Worm (Caenorhabditis elegans) whole organism, L1 larva: Measurements from ENCODE around the gene JC8.7.

Experiments
- F16B12.6 ChIP-seq: fragments of 150-350 bp; optimal IDR thresholded peaks from 2 replicates; lab custom pipeline; 2014; ENCODE audit warnings: missing biosample characterization, missing genetic modification characterization
- blmp-1 ChIP-seq: fragments of 150-350 bp; optimal IDR thresholded peaks from 2 replicates; lab custom pipeline; 2014; ENCODE audit warnings: missing biosample characterization, missing genetic modification characterization
- ceh-8 ChIP-seq: fragments of 200-800 bp; sonication (Bioruptor generic); optimal IDR thresholded peaks from 2 replicates; lab custom pipeline; 2018; ENCODE audit warnings: mild to moderate bottlenecking, missing genetic modification characterization, moderate library complexity, missing compliant biosample characterization
- ceh-82 ChIP-seq, 3 experiments: fragments of 150-350 bp in 1 of 3; sonication (generic microtip) in 2 of 3; optimal IDR thresholded peaks; 2 replicates each; lab custom pipeline; 2014 to 2017; ENCODE audit warnings: missing biosample characterization in 3 of 3, missing genetic modification characterization in 3 of 3
- ceh-88 ChIP-seq: fragments of 200-800 bp; sonication (Bioruptor generic); IDR thresholded peaks from 2 replicates; pipeline ENCODE4 v1.3.6; 2022; ENCODE audit warnings: missing genetic modification characterization, missing compliant biosample characterization
- ceh-90 ChIP-seq: sonication (generic microtip); optimal IDR thresholded peaks from 2 replicates; lab custom pipeline; 2016; ENCODE audit warnings: missing genetic modification characterization, missing compliant biosample characterization
- dpl-1 ChIP-seq, 3 experiments: fragments of 150-350 bp in 2 of 3; sonication (generic microtip) in 1 of 3; optimal IDR thresholded peaks; 2 replicates each; lab custom pipeline; 2014 to 2017; ENCODE audit warnings: missing biosample characterization in 3 of 3, missing genetic modification characterization in 3 of 3, missing genetic modification reagents in 3 of 3
- dsc-1 ChIP-seq: sonication (generic microtip); optimal IDR thresholded peaks from 2 replicates; lab custom pipeline; 2016; ENCODE audit warnings: mild to moderate bottlenecking, missing genetic modification characterization, missing compliant biosample characterization
- efl-1 ChIP-seq, 4 experiments: fragments of 150-350 bp; optimal IDR thresholded peaks in 3 of 4; peaks in 1 of 4; 1 replicate in 1 of 4; 2 replicates in 3 of 4; lab custom pipeline; 2014; ENCODE audit warnings: missing biosample characterization in 2 of 4, missing genetic modification characterization in 2 of 4, missing genetic modification reagents in 2 of 4
- egl-27 ChIP-seq, 2 experiments: fragments of 150-350 bp in 1 of 2; sonication (generic microtip); optimal IDR thresholded peaks; 3 replicates each; lab custom pipeline; 2017 to 2018; ENCODE audit warnings: missing biosample characterization in 2 of 2, missing genetic modification characterization in 2 of 2, missing genetic modification reagents in 2 of 2
- elt-3 ChIP-seq, 6 experiments: fragments of 150-350 bp in 1 of 6; sonication (generic microtip); optimal IDR thresholded peaks; 2 replicates each; lab custom pipeline; 2017 to 2018; ENCODE audit warnings: missing biosample characterization in 6 of 6, missing genetic modification characterization in 6 of 6, inconsistent platforms in 1 of 6
- ets-5 ChIP-seq: fragments of 200-800 bp; sonication (Bioruptor generic); IDR thresholded peaks from 2 replicates; pipeline ENCODE4 v1.3.6; 2022; ENCODE audit warnings: missing genetic modification characterization, missing compliant biosample characterization
- fkh-8 ChIP-seq: sonication (generic microtip); optimal IDR thresholded peaks from 2 replicates; lab custom pipeline; 2016; ENCODE audit warnings: mild to moderate bottlenecking, missing genetic modification characterization, missing compliant biosample characterization
- grh-1 ChIP-seq: fragments of 200-800 bp; sonication (Bioruptor generic); IDR thresholded peaks from 2 replicates; pipeline ENCODE4 v1.3.6; 2022; ENCODE audit warnings: missing genetic modification reagents, missing genetic modification characterization, missing compliant biosample characterization
- irx-1 ChIP-seq: sonication (generic microtip); optimal IDR thresholded peaks from 2 replicates; lab custom pipeline; 2016; ENCODE audit warnings: missing genetic modification characterization, missing compliant biosample characterization
- isw-1 ChIP-seq: fragments of 200-800 bp; sonication (Bioruptor generic); IDR thresholded peaks from 2 replicates; pipeline ENCODE4 v1.3.6; 2022; ENCODE audit warnings: missing genetic modification characterization, missing compliant biosample characterization
- lin-35 ChIP-seq, 2 experiments: fragments of 150-350 bp; optimal IDR thresholded peaks; 2 replicates each; lab custom pipeline; 2014; ENCODE audit warnings: missing biosample characterization in 2 of 2, missing genetic modification characterization in 2 of 2, missing genetic modification reagents in 2 of 2
- lin-39 ChIP-seq: fragments of 150-350 bp; optimal IDR thresholded peaks from 2 replicates; lab custom pipeline; 2014; ENCODE audit warnings: missing biosample characterization, missing genetic modification reagents, missing genetic modification characterization
- lir-3 ChIP-seq: sonication (generic microtip); optimal IDR thresholded peaks from 2 replicates; lab custom pipeline; 2016; ENCODE audit warnings: mild to moderate bottlenecking, missing genetic modification characterization, moderate library complexity, missing compliant biosample characterization; ENCODE audit not compliant: poor library complexity
- lsy-2 ChIP-seq, 2 experiments: fragments of 150-350 bp; optimal IDR thresholded peaks; 2 replicates each; lab custom pipeline; 2014; ENCODE audit warnings: missing biosample characterization in 2 of 2, missing genetic modification characterization in 2 of 2
- mab-9 ChIP-seq: fragments of 200-800 bp; sonication (Bioruptor generic); IDR thresholded peaks from 2 replicates; pipeline ENCODE4 v1.3.6; 2022; ENCODE audit warnings: missing genetic modification reagents, missing genetic modification characterization, missing compliant biosample characterization
- mdl-1 ChIP-seq, 2 experiments: fragments of 150-350 bp; optimal IDR thresholded peaks; 2 replicates each; lab custom pipeline; 2014 to 2017; ENCODE audit warnings: missing biosample characterization in 2 of 2, missing genetic modification characterization in 2 of 2, inconsistent platforms in 1 of 2
- mep-1 ChIP-seq: fragments of 150-350 bp; optimal IDR thresholded peaks from 2 replicates; lab custom pipeline; 2014; ENCODE audit warnings: missing biosample characterization, missing genetic modification characterization
- nhr-11 ChIP-seq: fragments of 150-350 bp; optimal IDR thresholded peaks from 2 replicates; lab custom pipeline; 2014; ENCODE audit warnings: missing biosample characterization, missing genetic modification characterization
- nhr-12 ChIP-seq: sonication (generic microtip); optimal IDR thresholded peaks from 2 replicates; lab custom pipeline; 2017; ENCODE audit warnings: missing biosample characterization, missing genetic modification characterization
- nhr-47 ChIP-seq: sonication (generic microtip); optimal IDR thresholded peaks from 2 replicates; lab custom pipeline; 2016; ENCODE audit warnings: mild to moderate bottlenecking, missing genetic modification characterization, moderate library complexity, missing compliant biosample characterization
- nhr-71 ChIP-seq: sonication (generic microtip); optimal IDR thresholded peaks from 2 replicates; lab custom pipeline; 2016; ENCODE audit warnings: mild to moderate bottlenecking, missing genetic modification characterization, moderate library complexity, missing compliant biosample characterization
- nhr-84 ChIP-seq: sonication (generic microtip); optimal IDR thresholded peaks from 2 replicates; lab custom pipeline; 2017; ENCODE audit warnings: missing biosample characterization, missing genetic modification characterization
- nhr-85 ChIP-seq: sonication (generic microtip); peaks from one replicate; lab custom pipeline; 2016; ENCODE audit warnings: missing genetic modification characterization, inconsistent platforms, missing compliant biosample characterization
- nhr-90 ChIP-seq: sonication (generic microtip); optimal IDR thresholded peaks from 2 replicates; lab custom pipeline; 2016; ENCODE audit warnings: mild to moderate bottlenecking, missing genetic modification characterization, missing compliant biosample characterization; ENCODE audit not compliant: poor library complexity
- pag-3 ChIP-seq: sonication (generic microtip); optimal IDR thresholded peaks from 2 replicates; lab custom pipeline; 2017; ENCODE audit warnings: missing genetic modification characterization, mild to moderate bottlenecking, missing compliant biosample characterization, antibody characterized with exemption, borderline replicate concordance; ENCODE audit not compliant: insufficient read depth
- pax-3 ChIP-seq: fragments of 200-800 bp; sonication (Bioruptor generic); optimal IDR thresholded peaks from 2 replicates; lab custom pipeline; 2018; ENCODE audit warnings: mild to moderate bottlenecking, missing genetic modification characterization, moderate library complexity, missing compliant biosample characterization
- rnt-1 ChIP-seq: sonication (generic microtip); optimal IDR thresholded peaks from 2 replicates; lab custom pipeline; 2016; ENCODE audit warnings: mild to moderate bottlenecking, missing genetic modification characterization, moderate library complexity, missing compliant biosample characterization
- sptf-1 ChIP-seq: fragments of 150-350 bp; optimal IDR thresholded peaks from 2 replicates; lab custom pipeline; 2014; ENCODE audit warnings: missing biosample characterization, missing genetic modification characterization
- sup-37 ChIP-seq: fragments of 200-800 bp; sonication (Bioruptor generic); optimal IDR thresholded peaks from 2 replicates; lab custom pipeline; 2018; ENCODE audit warnings: mild to moderate bottlenecking, missing genetic modification characterization, missing compliant biosample characterization
- swsn-7 ChIP-seq: sonication (generic microtip); optimal IDR thresholded peaks from 2 replicates; lab custom pipeline; 2016; ENCODE audit warnings: missing genetic modification characterization, missing compliant biosample characterization
- unc-30 ChIP-seq: sonication (generic microtip); optimal IDR thresholded peaks from 2 replicates; lab custom pipeline; 2017; ENCODE audit warnings: missing biosample characterization, missing genetic modification characterization
- unc-62 ChIP-seq: fragments of 150-350 bp; optimal IDR thresholded peaks from 2 replicates; lab custom pipeline; 2014; ENCODE audit warnings: missing biosample characterization, missing genetic modification reagents, missing genetic modification characterization
- unc-86 ChIP-seq: sonication (generic microtip); optimal IDR thresholded peaks from 2 replicates; lab custom pipeline; 2016; ENCODE audit warnings: missing genetic modification characterization, missing compliant biosample characterization
- zip-4 ChIP-seq: fragments of 200-800 bp; sonication (Bioruptor generic); optimal IDR thresholded peaks from 2 replicates; lab custom pipeline; 2018; ENCODE audit warnings: mild to moderate bottlenecking, missing genetic modification characterization, moderate library complexity, missing compliant biosample characterization

JC8.7 gene

ce11 chrIV:13241340-13241739 lies 5.7 kb upstream of the JC8.7 start:
- TF ChIP-seq ceh-82 (tag; optimal IDR thresholded peaks at IDR 0.05; lab: Kevin White, UChicago) (no peak), pax-3 (no peak), unc-62 (GFP tag; lab: Kevin White, UChicago) (no peak), mdl-1 (tag; optimal IDR thresholded peaks at IDR 0.05; lab: Kevin White, UChicago) (no peak)

ce11 chrIV:13243375-13243774 lies 3.7 kb upstream of the JC8.7 start, which contains the start of gene JC8.4:
TSS of gene JC8.4 (plus strand) at chrIV:13243675.
- no peak for TF ChIP-seq elt-3 (tag; optimal IDR thresholded peaks at IDR 0.05; lab: Kevin White, UChicago)
- TF ChIP-seq efl-1 (optimal IDR thresholded peaks at IDR 0.05; lab: Kevin White, UChicago): no peak
- peak in 1 of 2 experiments; percentile 33 for TF ChIP-seq efl-1 (GFP tag; optimal IDR thresholded peaks at IDR 0.05 in 1 of 2; lab: Kevin White, UChicago)

- TF ChIP-seq irx-1 (tag; lab: Kevin White, UChicago) (no peak), fkh-8 (tag; lab: Kevin White, UChicago) (no peak), sup-37 (no peak), ceh-90 (tag; lab: Kevin White, UChicago) (no peak), nhr-90 (tag; lab: Kevin White, UChicago) (no peak), dsc-1 (tag; lab: Kevin White, UChicago) (no peak), swsn-7 (tag; lab: Kevin White, UChicago) (no peak), zip-4 (GFP tag; lab: Kevin White, UChicago) (no peak), grh-1 (no peak), lin-39 (tag; lab: Kevin White, UChicago) (no peak), nhr-85 (tag; lab: Kevin White, UChicago) (no peak), pag-3 (tag; lab: Kevin White, UChicago) (no peak), ceh-8 (GFP tag; lab: Kevin White, UChicago) (no peak), isw-1 (no peak), elt-3 (tag; optimal IDR thresholded peaks at IDR 0.05; lab: Kevin White, UChicago) (no peak)
These were observed 3.0 kb upstream of the JC8.7 start, which contains the start of gene cox-11 for ce11 chrIV:13244024-13244423. TSS of gene cox-11 (plus strand) at chrIV:13244324.

ce11 chrIV:13247780-13248179 lies 719 bp downstream of the JC8.7 start:
- TF ChIP-seq lin-35 (GFP tag; optimal IDR thresholded peaks at IDR 0.05; lab: Kevin White, UChicago): peak in 1 of 2 experiments; percentile 34
- peak in 1 of 3 experiments; percentile 24 for TF ChIP-seq dpl-1 (GFP tag; optimal IDR thresholded peaks at IDR 0.05; lab: Kevin White, UChicago)
- TF ChIP-seq ceh-88 (GFP tag; lab: Robert Waterston, UW): no peak
- TF ChIP-seq efl-1 (optimal IDR thresholded peaks at IDR 0.05; lab: Kevin White, UChicago): peak; percentile 0 to 17
- peak in 1 of 2 experiments; percentile 93 for TF ChIP-seq efl-1 (GFP tag; optimal IDR thresholded peaks at IDR 0.05 in 1 of 2; lab: Kevin White, UChicago)
- no peak for TF ChIP-seq nhr-12 (tag; lab: Kevin White, UChicago)
- no peak for TF ChIP-seq lir-3 (tag; lab: Kevin White, UChicago)
- no peak for TF ChIP-seq F16B12.6 (tag; lab: Kevin White, UChicago)
- no peak for TF ChIP-seq ets-5 (GFP tag; lab: Robert Waterston, UW)
- TF ChIP-seq lsy-2 (tag; optimal IDR thresholded peaks at IDR 0.05; lab: Kevin White, UChicago): no peak

- TF ChIP-seq sptf-1 (tag; lab: Kevin White, UChicago) (no peak), ceh-88 (GFP tag; lab: Robert Waterston, UW) (no peak), unc-30 (tag; lab: Kevin White, UChicago) (no peak), mep-1 (tag; lab: Kevin White, UChicago) (no peak), nhr-47 (tag; lab: Kevin White, UChicago) (no peak), egl-27 (tag; optimal IDR thresholded peaks at IDR 0.05; lab: Kevin White, UChicago) (no peak), unc-86 (tag; lab: Kevin White, UChicago) (no peak), lin-39 (tag; lab: Kevin White, UChicago) (no peak), elt-3 (tag; optimal IDR thresholded peaks at IDR 0.05; lab: Kevin White, UChicago) (no peak), blmp-1 (no peak), ceh-8 (GFP tag; lab: Kevin White, UChicago) (no peak), rnt-1 (tag; lab: Kevin White, UChicago) (no peak), nhr-11 (tag; lab: Kevin White, UChicago) (no peak), nhr-84 (no peak), nhr-71 (tag; lab: Kevin White, UChicago) (no peak), mab-9 (GFP tag; lab: Robert Waterston, UW) (no peak)
These were observed 3.2 kb downstream of the JC8.7 start for ce11 chrIV:13250243-13250642.
